Fruit fly (Drosophila melanogaster) whole organism, embryonic: Measurements from ENCODE around the gene CG31195.
A peak's percentile ranks its signal among the peaks of the same experiment; 100 is the strongest.

Experiments
- CG13287 ChIP-seq: fragments of 200-800 bp; sonication (Bioruptor generic); IDR thresholded peaks from 2 replicates; pipeline ENCODE4 v1.3.6; 2022; ENCODE audit warnings: missing biosample characterization, missing genetic modification characterization; ENCODE audit not compliant: partially characterized antibody
- CG1529 ChIP-seq: fragments of 200-800 bp; sonication (Bioruptor generic); optimal IDR thresholded peaks from 3 replicates; lab custom pipeline; 2018; ENCODE audit warnings: missing biosample characterization, missing genetic modification characterization
- CG15479 ChIP-seq: fragments of 200-800 bp; sonication (Bioruptor generic); optimal IDR thresholded peaks from 3 replicates; lab custom pipeline; 2019; ENCODE audit warnings: missing biosample characterization, mild to moderate bottlenecking, missing genetic modification characterization, moderate library complexity
- CG3065 ChIP-seq: fragments of 200-800 bp; sonication (Bioruptor generic); optimal IDR thresholded peaks from 2 replicates; lab custom pipeline; 2016; ENCODE audit warnings: missing biosample characterization, missing genetic modification characterization
- CG31441 ChIP-seq: fragments of 200-800 bp; sonication (Bioruptor generic); IDR thresholded peaks from 2 replicates; pipeline ENCODE4 v1.3.6; 2022; ENCODE audit warnings: missing biosample characterization, missing genetic modification characterization
- CG42726 ChIP-seq: fragments of 200-800 bp; sonication (Bioruptor generic); IDR thresholded peaks from 2 replicates; pipeline ENCODE4 v1.3.6; 2022; ENCODE audit warnings: missing biosample characterization, missing genetic modification characterization; ENCODE audit not compliant: partially characterized antibody
- D19B ChIP-seq: fragments of 200-800 bp; sonication (Bioruptor generic); optimal IDR thresholded peaks from 2 replicates; lab custom pipeline; 2017; ENCODE audit warnings: missing biosample characterization, mild to moderate bottlenecking, missing genetic modification characterization
- Mad ChIP-seq: fragments of 200-800 bp; sonication (Bioruptor generic); optimal IDR thresholded peaks from 2 replicates; lab custom pipeline; 2016; ENCODE audit warnings: missing biosample characterization, missing genetic modification characterization
- amos ChIP-seq: fragments of 200-800 bp; sonication (Bioruptor generic); IDR thresholded peaks from 2 replicates; pipeline ENCODE4 v1.3.6; 2022; ENCODE audit warnings: missing biosample characterization, missing genetic modification characterization; ENCODE audit not compliant: partially characterized antibody
- dan ChIP-seq: fragments of 200-800 bp; sonication (Bioruptor generic); IDR thresholded peaks from 2 replicates; pipeline ENCODE4 v1.3.6; 2022; ENCODE audit warnings: missing biosample characterization, missing genetic modification characterization
- disco-r ChIP-seq: fragments of 200-800 bp; sonication (Bioruptor generic); optimal IDR thresholded peaks from 2 replicates; lab custom pipeline; 2016; ENCODE audit warnings: missing biosample characterization, missing genetic modification characterization
- nerfin-1 ChIP-seq: fragments of 200-800 bp; sonication (Bioruptor generic); optimal IDR thresholded peaks from 3 replicates; lab custom pipeline; 2019; ENCODE audit warnings: missing biosample characterization, mild to moderate bottlenecking, missing genetic modification characterization, moderate library complexity
- z ChIP-seq: fragments of 200-800 bp; sonication (Bioruptor generic); IDR thresholded peaks from 3 replicates; pipeline ENCODE4 v1.3.6; 2022; ENCODE audit warnings: missing biosample characterization, missing genetic modification characterization

The CG31195 gene

dm6 chr3R:20714360-20714759 lies 47.8 kb downstream of the CG31195 start, which contains the start of gene Oamb (continued):
- peak; percentile 59 for TF ChIP-seq CG1529
- TF ChIP-seq CG31441 (GFP tag; lab: Robert Waterston, UW), result no peak
- no peak for TF ChIP-seq CG3065 (GFP tag; lab: Kevin White, UChicago)
- TF ChIP-seq amos (GFP tag; lab: Robert Waterston, UW), result peak; percentile 14; the same call in 1 of the 2 replicates
- no peak for TF ChIP-seq D19B (GFP tag; lab: Kevin White, UChicago)
- no peak for TF ChIP-seq z
- TF ChIP-seq Mad (GFP tag; lab: Kevin White, UChicago), result no peak
- no peak for TF ChIP-seq nerfin-1 (tag; lab: Kevin White, UChicago)
- no peak for TF ChIP-seq dan (GFP tag; lab: Robert Waterston, UW)
- TF ChIP-seq CG15479 (GFP tag; lab: Kevin White, UChicago), result peak; percentile 16
- no peak for TF ChIP-seq disco-r (GFP tag; lab: Kevin White, UChicago)
- TF ChIP-seq CG42726 (GFP tag; lab: Robert Waterston, UW), result no peak
- TF ChIP-seq CG13287 (GFP tag; lab: Robert Waterston, UW), result no peak
